Fruit fly (Drosophila melanogaster) whole organism, embryonic: ENCODE data around the gene Srr.

Experiments
- Abd-B ChIP-seq: fragments of 200-800 bp; sonication (Bioruptor generic); optimal IDR thresholded peaks from 2 replicates; lab custom pipeline; 2018; ENCODE audit warnings: missing biosample characterization, mild to moderate bottlenecking, missing genetic modification characterization, moderate library complexity
- BEAF-32 ChIP-seq: fragments of 200-800 bp; sonication (Bioruptor generic); optimal IDR thresholded peaks from 3 replicates; lab custom pipeline; 2017; ENCODE audit warnings: missing biosample characterization, missing genetic modification characterization, mild to moderate bottlenecking, moderate library complexity, missing genetic modification reagents
- Bdp1 ChIP-seq: fragments of 200-800 bp; sonication (Bioruptor generic); optimal IDR thresholded peaks from 3 replicates; lab custom pipeline; 2016; ENCODE audit warnings: missing biosample characterization, missing genetic modification characterization
- CG10543 ChIP-seq: fragments of 200-800 bp; sonication (Bioruptor generic); optimal IDR thresholded peaks from 3 replicates; lab custom pipeline; 2017; ENCODE audit warnings: missing biosample characterization, mild to moderate bottlenecking, missing genetic modification characterization, moderate library complexity
- CG10565 ChIP-seq: fragments of 200-800 bp; sonication (Bioruptor generic); optimal IDR thresholded peaks from 3 replicates; lab custom pipeline; 2016; ENCODE audit warnings: missing biosample characterization, mild to moderate bottlenecking, missing genetic modification characterization
- CG11085 ChIP-seq: fragments of 200-800 bp; sonication (Bioruptor generic); IDR thresholded peaks from 2 replicates; pipeline ENCODE4 v1.3.6; 2022; ENCODE audit warnings: missing biosample characterization, missing genetic modification characterization
- CG11093 ChIP-seq: fragments of 200-800 bp; sonication (Bioruptor generic); IDR thresholded peaks from 3 replicates; pipeline ENCODE4 v1.3.6; 2022; ENCODE audit warnings: missing biosample characterization, missing genetic modification characterization
- CG11456 ChIP-seq: fragments of 200-800 bp; sonication (Bioruptor generic); IDR thresholded peaks from 3 replicates; pipeline ENCODE4 v1.3.6; 2022; ENCODE audit warnings: missing biosample characterization, missing genetic modification characterization
- CG11560 ChIP-seq: fragments of 200-800 bp; sonication (Bioruptor generic); IDR thresholded peaks from 3 replicates; pipeline ENCODE4 v1.3.6; 2022; ENCODE audit warnings: missing biosample characterization, missing genetic modification characterization
- CG11695 ChIP-seq: fragments of 200-800 bp; sonication (Bioruptor generic); IDR thresholded peaks from 3 replicates; pipeline ENCODE4 v1.3.6; 2022; ENCODE audit warnings: missing biosample characterization, missing genetic modification characterization
- CG1233 ChIP-seq: fragments of 200-800 bp; sonication (Bioruptor generic); optimal IDR thresholded peaks from 4 replicates; lab custom pipeline; 2018; ENCODE audit warnings: missing biosample characterization, mild to moderate bottlenecking, missing genetic modification characterization
- CG15601 ChIP-seq: fragments of 200-800 bp; sonication (Bioruptor generic); optimal IDR thresholded peaks from 3 replicates; lab custom pipeline; 2019; ENCODE audit warnings: missing biosample characterization, mild to moderate bottlenecking, missing genetic modification characterization, moderate library complexity
- CG15696 ChIP-seq: fragments of 200-800 bp; sonication (Bioruptor generic); optimal IDR thresholded peaks from 2 replicates; lab custom pipeline; 2019; ENCODE audit warnings: missing biosample characterization, mild to moderate bottlenecking, missing genetic modification characterization, moderate library complexity
- CG17568 ChIP-seq: fragments of 200-800 bp; sonication (Bioruptor generic); optimal IDR thresholded peaks from 2 replicates; lab custom pipeline; 2018; ENCODE audit warnings: missing biosample characterization, mild to moderate bottlenecking, missing genetic modification characterization, moderate library complexity
- CG17829 ChIP-seq: fragments of 200-800 bp; optimal IDR thresholded peaks from 2 replicates; lab custom pipeline; 2019; ENCODE audit warnings: missing biosample characterization, mild to moderate bottlenecking, missing genetic modification characterization, moderate library complexity
- CG1832 ChIP-seq: fragments of 200-800 bp; sonication (Bioruptor generic); optimal IDR thresholded peaks from 2 replicates; lab custom pipeline; 2017; ENCODE audit warnings: missing biosample characterization, mild to moderate bottlenecking, missing genetic modification characterization, inconsistent platforms
- CG18619 ChIP-seq: fragments of 200-800 bp; sonication (Bioruptor generic); optimal IDR thresholded peaks from 3 replicates; lab custom pipeline; 2017; ENCODE audit warnings: missing biosample characterization, mild to moderate bottlenecking, missing genetic modification characterization
- CG2129 ChIP-seq: fragments of 200-800 bp; sonication (Bioruptor generic); IDR thresholded peaks from 2 replicates; pipeline ENCODE4 v1.3.6; 2022; ENCODE audit warnings: missing biosample characterization, missing genetic modification characterization; ENCODE audit not compliant: partially characterized antibody
- CG2202 ChIP-seq: fragments of 200-800 bp; sonication (Bioruptor generic); optimal IDR thresholded peaks from 2 replicates; lab custom pipeline; 2018; ENCODE audit warnings: missing biosample characterization, mild to moderate bottlenecking, missing genetic modification characterization
- CG2712 ChIP-seq: fragments of 200-800 bp; optimal IDR thresholded peaks from 3 replicates; lab custom pipeline; 2019; ENCODE audit warnings: missing biosample characterization, mild to moderate bottlenecking, missing genetic modification characterization, moderate library complexity
- CG30431 ChIP-seq: fragments of 200-800 bp; sonication (Bioruptor generic); optimal IDR thresholded peaks from 2 replicates; lab custom pipeline; 2017; ENCODE audit warnings: missing biosample characterization, missing genetic modification characterization
- CG32767 ChIP-seq: fragments of 200-800 bp; sonication (Bioruptor generic); IDR thresholded peaks from 2 replicates; pipeline ENCODE4 v1.3.6; 2022; ENCODE audit warnings: missing biosample characterization, missing genetic modification characterization
- CG3838 ChIP-seq: fragments of 200-800 bp; sonication (Bioruptor generic); optimal IDR thresholded peaks from 3 replicates; lab custom pipeline; 2016; ENCODE audit warnings: missing biosample characterization, missing genetic modification characterization
- CG3995 ChIP-seq: fragments of 200-800 bp; sonication (Bioruptor generic); optimal IDR thresholded peaks from 3 replicates; lab custom pipeline; 2016; ENCODE audit warnings: missing biosample characterization, missing genetic modification characterization
- CG4328 ChIP-seq: fragments of 200-800 bp; sonication (Bioruptor generic); optimal IDR thresholded peaks from 3 replicates; lab custom pipeline; 2017; ENCODE audit warnings: missing biosample characterization, missing genetic modification reagents, missing genetic modification characterization
- CG6689 ChIP-seq: fragments of 200-800 bp; sonication (Bioruptor generic); IDR thresholded peaks from 2 replicates; pipeline ENCODE4 v1.3.6; 2022; ENCODE audit warnings: missing biosample characterization, missing genetic modification characterization
- CG8089 ChIP-seq: fragments of 200-800 bp; sonication (Bioruptor generic); optimal IDR thresholded peaks from 3 replicates; lab custom pipeline; 2016; ENCODE audit warnings: missing biosample characterization, missing genetic modification characterization
- CG9727 ChIP-seq: fragments of 200-800 bp; sonication (Bioruptor generic); optimal IDR thresholded peaks from 3 replicates; lab custom pipeline; 2017; ENCODE audit warnings: missing biosample characterization, mild to moderate bottlenecking, missing genetic modification characterization
- CG9817 ChIP-seq: fragments of 200-800 bp; sonication (Bioruptor generic); optimal IDR thresholded peaks from 2 replicates; lab custom pipeline; 2018; ENCODE audit warnings: missing biosample characterization, mild to moderate bottlenecking, missing genetic modification characterization, moderate library complexity
- D19B ChIP-seq: fragments of 200-800 bp; sonication (Bioruptor generic); optimal IDR thresholded peaks from 2 replicates; lab custom pipeline; 2017; ENCODE audit warnings: missing biosample characterization, mild to moderate bottlenecking, missing genetic modification characterization
- Dip2 ChIP-seq: fragments of 200-800 bp; sonication (Bioruptor generic); IDR thresholded peaks from 2 replicates; pipeline ENCODE4 v1.3.6; 2022; ENCODE audit warnings: missing biosample characterization, missing genetic modification characterization
- Fer1 ChIP-seq: fragments of 200-800 bp; sonication (Bioruptor generic); optimal IDR thresholded peaks from 2 replicates; lab custom pipeline; 2017; ENCODE audit warnings: missing biosample characterization, mild to moderate bottlenecking, missing genetic modification characterization
- Gug ChIP-seq: fragments of 200-800 bp; sonication (Bioruptor generic); IDR thresholded peaks from 4 replicates; pipeline ENCODE4 v1.3.6; 2022; ENCODE audit warnings: missing biosample characterization, missing genetic modification characterization
- Lhr ChIP-seq: fragments of 200-800 bp; sonication (Bioruptor generic); optimal IDR thresholded peaks from 3 replicates; lab custom pipeline; 2017; ENCODE audit warnings: mild to moderate bottlenecking, missing biosample characterization, missing genetic modification reagents, missing genetic modification characterization
- NC2α ChIP-seq: fragments of 200-800 bp; sonication (Bioruptor generic); optimal IDR thresholded peaks from 2 replicates; lab custom pipeline; 2016; ENCODE audit warnings: missing biosample characterization, missing genetic modification characterization
- Spps ChIP-seq: fragments of 200-800 bp; sonication (Bioruptor generic); optimal IDR thresholded peaks from 2 replicates; lab custom pipeline; 2018; ENCODE audit warnings: missing biosample characterization, mild to moderate bottlenecking, missing genetic modification characterization
- Xbp1 ChIP-seq: fragments of 200-800 bp; sonication (Bioruptor generic); optimal IDR thresholded peaks from 3 replicates; lab custom pipeline; 2016; ENCODE audit warnings: missing biosample characterization, mild to moderate bottlenecking, missing genetic modification characterization
- ara ChIP-seq: fragments of 200-800 bp; sonication (Bioruptor generic); IDR thresholded peaks from 2 replicates; pipeline ENCODE4 v1.3.6; 2022; ENCODE audit warnings: missing biosample characterization, missing genetic modification characterization
- dm ChIP-seq: fragments of 200-800 bp; sonication (Bioruptor generic); optimal IDR thresholded peaks from 3 replicates; lab custom pipeline; 2016; ENCODE audit warnings: missing biosample characterization, missing genetic modification characterization
- dmrt99B ChIP-seq: fragments of 200-800 bp; sonication (Bioruptor generic); optimal IDR thresholded peaks from 2 replicates; lab custom pipeline; 2018; ENCODE audit warnings: missing biosample characterization, mild to moderate bottlenecking, missing genetic modification characterization, moderate library complexity
- ewg ChIP-seq: fragments of 200-800 bp; sonication (Bioruptor generic); optimal IDR thresholded peaks from 3 replicates; lab custom pipeline; 2017; ENCODE audit warnings: mild to moderate bottlenecking, missing biosample characterization, missing genetic modification reagents, missing genetic modification characterization
- gro ChIP-seq: fragments of 200-800 bp; sonication (Bioruptor generic); optimal IDR thresholded peaks from 2 replicates; lab custom pipeline; 2016; ENCODE audit warnings: missing biosample characterization, missing genetic modification characterization
- lmd ChIP-seq: fragments of 200-800 bp; sonication (Bioruptor generic); IDR thresholded peaks from 2 replicates; pipeline ENCODE4 v1.3.6; 2022; ENCODE audit warnings: missing biosample characterization, missing genetic modification characterization
- mirr ChIP-seq: fragments of 200-800 bp; sonication (Bioruptor generic); optimal IDR thresholded peaks from 3 replicates; lab custom pipeline; 2018; ENCODE audit warnings: missing biosample characterization, mild to moderate bottlenecking, missing genetic modification characterization
- pfk ChIP-seq: fragments of 200-800 bp; sonication (Bioruptor generic); optimal IDR thresholded peaks from 2 replicates; lab custom pipeline; 2018; ENCODE audit warnings: missing biosample characterization, mild to moderate bottlenecking, missing genetic modification characterization, moderate library complexity
- sens-2 ChIP-seq: fragments of 200-800 bp; sonication (Bioruptor generic); IDR thresholded peaks from 2 replicates; pipeline ENCODE4 v1.3.6; 2022; ENCODE audit warnings: missing biosample characterization, missing genetic modification characterization
- sna ChIP-seq: fragments of 200-800 bp; sonication (Bioruptor generic); IDR thresholded peaks from 2 replicates; pipeline ENCODE4 v1.3.6; 2022; ENCODE audit warnings: missing biosample characterization, missing genetic modification characterization; ENCODE audit not compliant: partially characterized antibody
- sug ChIP-seq: fragments of 200-800 bp; optimal IDR thresholded peaks from 2 replicates; lab custom pipeline; 2019; ENCODE audit warnings: missing biosample characterization, mild to moderate bottlenecking, missing genetic modification characterization, moderate library complexity
- usp ChIP-seq: fragments of >200 bp; optimal IDR thresholded peaks from 2 replicates; lab custom pipeline; 2017; ENCODE audit warnings: missing biosample characterization, missing genetic modification characterization

The Srr gene

DNA sequence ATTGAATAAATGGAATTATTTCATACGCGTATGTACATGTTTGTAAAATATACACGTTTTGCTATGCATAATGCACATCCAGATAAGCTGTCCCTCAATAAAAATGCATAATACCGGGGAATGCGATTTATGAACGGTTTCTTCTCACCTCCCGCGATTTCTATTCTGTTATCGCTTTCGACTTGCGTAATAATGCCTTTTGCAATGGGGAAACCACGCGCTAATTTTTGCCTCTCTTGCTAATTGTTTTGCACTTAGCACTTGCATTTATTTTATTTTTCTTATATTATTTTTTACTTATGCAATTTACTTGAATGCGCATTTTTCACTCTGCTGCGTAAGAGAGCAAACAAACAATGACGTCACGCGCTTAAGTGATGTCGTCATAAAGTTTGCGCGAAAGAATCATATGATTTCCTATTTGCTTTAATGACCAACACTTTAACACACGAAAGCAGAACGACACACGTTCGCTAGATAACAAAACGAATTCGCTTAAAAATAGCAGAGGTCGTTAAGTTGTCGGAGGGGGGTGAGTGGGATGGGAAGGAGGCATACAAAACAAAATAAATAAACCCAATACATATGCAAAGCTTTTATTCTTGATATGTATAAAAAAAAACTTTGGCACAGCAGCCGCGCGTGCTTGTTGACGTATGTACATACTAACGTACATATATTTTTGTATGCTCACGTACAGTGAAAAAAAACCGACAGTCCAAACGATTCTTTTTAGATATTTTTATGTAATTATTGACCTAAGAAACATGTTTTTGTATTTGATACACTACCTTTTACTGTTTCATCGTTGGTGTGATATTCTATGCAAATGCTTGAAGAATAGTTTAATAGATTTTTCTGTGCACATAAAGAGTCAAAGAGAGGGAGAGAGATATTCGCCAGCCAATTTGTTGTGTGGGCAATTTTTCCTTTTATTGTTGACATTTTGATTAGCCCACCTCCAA is 13.5 kb upstream of the Srr start (continued):
- TF ChIP-seq CG18619, result peak; percentile 45
- TF ChIP-seq CG11560 (tag; lab: Robert Waterston, UW), result no peak
- TF ChIP-seq ara (GFP tag; lab: Robert Waterston, UW), result no peak
- TF ChIP-seq CG2202 (tag; lab: Kevin White, UChicago), result no peak
- TF ChIP-seq Abd-B (GFP tag; lab: Kevin White, UChicago), result peak; percentile 32
- no peak for TF ChIP-seq CG11085 (GFP tag; lab: Robert Waterston, UW)
- TF ChIP-seq CG4328, result peak; percentile 48
- TF ChIP-seq sug (tag; lab: Kevin White, UChicago), result peak; percentile 70
- no peak for TF ChIP-seq CG11695 (GFP tag; lab: Robert Waterston, UW)
- TF ChIP-seq CG2712 (tag; lab: Kevin White, UChicago), result peak; percentile 56
- peak; percentile 23 for TF ChIP-seq CG17829
- TF ChIP-seq Dip2, result no peak
- peak; percentile 52 for TF ChIP-seq CG1233 (GFP tag; lab: Kevin White, UChicago)
- TF ChIP-seq CG15601 (tag; lab: Kevin White, UChicago), result no peak
- TF ChIP-seq sens-2 (GFP tag; lab: Robert Waterston, UW), result no peak
- TF ChIP-seq CG1832 (GFP tag; lab: Kevin White, UChicago), result no peak
- TF ChIP-seq CG9727 (GFP tag; lab: Kevin White, UChicago), result peak; percentile 75
- no peak for TF ChIP-seq CG32767 (GFP tag; lab: Robert Waterston, UW)
- peak; percentile 62 for TF ChIP-seq dmrt99B (tag; lab: Kevin White, UChicago)
- TF ChIP-seq Lhr (GFP tag; lab: Kevin White, UChicago), result no peak
- TF ChIP-seq D19B (GFP tag; lab: Kevin White, UChicago), result peak; percentile 71
- TF ChIP-seq CG8089, result peak; percentile 28
- no peak for TF ChIP-seq CG10565 (GFP tag; lab: Kevin White, UChicago)
- peak; percentile 29 for TF ChIP-seq dm
- TF ChIP-seq mirr, result peak; percentile 81
- TF ChIP-seq CG9817 (tag; lab: Kevin White, UChicago), result peak; percentile 49
- no peak for TF ChIP-seq lmd
- peak; percentile 69 for TF ChIP-seq CG17568 (GFP tag; lab: Kevin White, UChicago)
- TF ChIP-seq CG30431, result no peak
- TF ChIP-seq CG11456 (GFP tag; lab: Robert Waterston, UW), result no peak
- no peak for TF ChIP-seq BEAF-32
- no peak for TF ChIP-seq CG6689 (GFP tag; lab: Robert Waterston, UW)
- peak; percentile 75 for TF ChIP-seq gro (GFP tag; lab: Kevin White, UChicago)
- peak; percentile 31 for TF ChIP-seq CG3838
- no peak for TF ChIP-seq usp (GFP tag; lab: Kevin White, UChicago)
- peak; percentile 27 for TF ChIP-seq pfk (GFP tag; lab: Kevin White, UChicago)
- TF ChIP-seq CG10543 (GFP tag; lab: Kevin White, UChicago), result peak; percentile 91
- TF ChIP-seq Xbp1 (GFP tag; lab: Kevin White, UChicago), result peak; percentile 71
- TF ChIP-seq CG11093 (GFP tag; lab: Robert Waterston, UW), result no peak
- peak; percentile 43 for TF ChIP-seq Bdp1 (GFP tag; lab: Kevin White, UChicago)
- peak; percentile 41; the same call in 2 of the 4 replicates for TF ChIP-seq Gug (GFP tag; lab: Robert Waterston, UW)
- peak; percentile 19 for TF ChIP-seq ewg (GFP tag; lab: Kevin White, UChicago)
- TF ChIP-seq CG3995 (GFP tag; lab: Kevin White, UChicago), result peak; percentile 19
- TF ChIP-seq Spps (tag; lab: Kevin White, UChicago), result no peak
- peak; percentile 7 for TF ChIP-seq CG15696 (tag; lab: Kevin White, UChicago)
- peak; percentile 76 for TF ChIP-seq Fer1
- TF ChIP-seq sna (GFP tag; lab: Robert Waterston, UW), result no peak
- TF ChIP-seq CG2129 (GFP tag; lab: Robert Waterston, UW), result no peak
- peak; percentile 35 for TF ChIP-seq NC2α (GFP tag; lab: Kevin White, UChicago)
